Worm (Caenorhabditis elegans) whole organism, mixed stage, embryonic: ENCODE results near the gene Y51H4A.941.
"Not testable (repeated sequence)": the region's sequence is repeated elsewhere in the genome, so short reads cannot be mapped to it uniquely, and the experiment has no call there.

Experiments used
- M03D4.4 ChIP-seq: sonication (generic microtip); optimal IDR thresholded peaks from 2 replicates; lab custom pipeline; 2017; ENCODE audit warnings: mild to moderate bottlenecking, missing genetic modification characterization, missing compliant biosample characterization
- bed-3 ChIP-seq: fragments of 200-800 bp; sonication (Bioruptor generic); optimal IDR thresholded peaks from 3 replicates; lab custom pipeline; 2018; ENCODE audit warnings: mild to moderate bottlenecking, missing genetic modification characterization, moderate library complexity, missing compliant biosample characterization
- blmp-1 ChIP-seq: fragments of 150-350 bp; optimal IDR thresholded peaks from 2 replicates; lab custom pipeline; 2014; ENCODE audit warnings: missing biosample characterization, missing genetic modification characterization
- ceh-39 ChIP-seq: fragments of 150-350 bp; optimal IDR thresholded peaks from 2 replicates; lab custom pipeline; 2014; ENCODE audit warnings: missing biosample characterization, missing genetic modification characterization
- ceh-43 ChIP-seq: fragments of 200-800 bp; sonication (Bioruptor generic); optimal IDR thresholded peaks from 2 replicates; lab custom pipeline; 2018; ENCODE audit warnings: mild to moderate bottlenecking, missing genetic modification characterization, moderate library complexity, missing compliant biosample characterization
- ceh-83 ChIP-seq: fragments of 200-800 bp; sonication (Bioruptor generic); optimal IDR thresholded peaks from 2 replicates; lab custom pipeline; 2018; ENCODE audit warnings: mild to moderate bottlenecking, missing genetic modification characterization, missing compliant biosample characterization
- ces-1 ChIP-seq: fragments of 150-350 bp; optimal IDR thresholded peaks from 2 replicates; lab custom pipeline; 2014; ENCODE audit warnings: missing biosample characterization, missing genetic modification reagents, missing genetic modification characterization
- cnd-1 ChIP-seq: fragments of 200-800 bp; sonication (Bioruptor generic); optimal IDR thresholded peaks from 2 replicates; lab custom pipeline; 2018; ENCODE audit warnings: mild to moderate bottlenecking, missing genetic modification characterization, missing compliant biosample characterization
- drap-1 ChIP-seq: fragments of 200-800 bp; sonication (Bioruptor generic); optimal IDR thresholded peaks from 3 replicates; lab custom pipeline; 2018; ENCODE audit warnings: mild to moderate bottlenecking, missing genetic modification characterization, missing compliant biosample characterization
- elt-1 ChIP-seq: sonication (generic microtip); optimal IDR thresholded peaks from 2 replicates; lab custom pipeline; 2017; ENCODE audit warnings: missing genetic modification characterization, mild to moderate bottlenecking, missing compliant biosample characterization, antibody characterized with exemption, moderate library complexity, borderline replicate concordance; ENCODE audit not compliant: insufficient read depth
- flh-1 ChIP-seq: fragments of 200-800 bp; sonication (Bioruptor generic); optimal IDR thresholded peaks from 2 replicates; lab custom pipeline; 2018; ENCODE audit warnings: mild to moderate bottlenecking, missing genetic modification characterization, moderate library complexity, missing compliant biosample characterization
- ham-2 ChIP-seq: fragments of 200-800 bp; sonication (Bioruptor generic); optimal IDR thresholded peaks from 2 replicates; lab custom pipeline; 2018; ENCODE audit warnings: mild to moderate bottlenecking, missing genetic modification characterization, missing compliant biosample characterization
- lin-13 ChIP-seq: fragments of 150-350 bp; optimal IDR thresholded peaks from 2 replicates; lab custom pipeline; 2014; ENCODE audit warnings: missing biosample characterization, missing genetic modification characterization
- lin-32 ChIP-seq: fragments of 200-800 bp; sonication (Bioruptor generic); optimal IDR thresholded peaks from 2 replicates; lab custom pipeline; 2018; ENCODE audit warnings: mild to moderate bottlenecking, missing genetic modification characterization, missing compliant biosample characterization
- lsy-2 ChIP-seq: fragments of 150-350 bp; optimal IDR thresholded peaks from 2 replicates; lab custom pipeline; 2014; ENCODE audit warnings: missing biosample characterization, missing genetic modification characterization
- mab-5 ChIP-seq: fragments of 150-350 bp; optimal IDR thresholded peaks from 2 replicates; lab custom pipeline; 2014; ENCODE audit warnings: missing biosample characterization, missing genetic modification characterization
- mep-1 ChIP-seq: fragments of 150-350 bp; optimal IDR thresholded peaks from 2 replicates; lab custom pipeline; 2017; ENCODE audit warnings: missing biosample characterization, missing genetic modification reagents, missing genetic modification characterization, inconsistent platforms
- mls-2 ChIP-seq: sonication (generic microtip); optimal IDR thresholded peaks from 2 replicates; lab custom pipeline; 2016; ENCODE audit warnings: mild to moderate bottlenecking, missing genetic modification characterization, moderate library complexity, missing compliant biosample characterization
- nhr-12 ChIP-seq: fragments of 150-350 bp; optimal IDR thresholded peaks from 2 replicates; lab custom pipeline; 2014; ENCODE audit warnings: missing biosample characterization, missing genetic modification characterization
- nhr-237 ChIP-seq: fragments of 150-350 bp; optimal IDR thresholded peaks from 2 replicates; lab custom pipeline; 2014; ENCODE audit warnings: missing biosample characterization, missing genetic modification characterization
- nhr-28 ChIP-seq: fragments of 150-350 bp; optimal IDR thresholded peaks from 2 replicates; lab custom pipeline; 2014; ENCODE audit warnings: missing biosample characterization, missing genetic modification characterization
- nhr-76 ChIP-seq: sonication (generic microtip); optimal IDR thresholded peaks from 2 replicates; lab custom pipeline; 2017; ENCODE audit warnings: missing biosample characterization, missing genetic modification characterization
- pha-4 ChIP-seq: fragments of 150-350 bp; optimal IDR thresholded peaks from 2 replicates; lab custom pipeline; 2018; ENCODE audit warnings: missing biosample characterization, missing genetic modification reagents, missing genetic modification characterization
- sem-2 ChIP-seq: fragments of 200-800 bp; sonication (Bioruptor generic); optimal IDR thresholded peaks from 2 replicates; lab custom pipeline; 2018; ENCODE audit warnings: mild to moderate bottlenecking, missing genetic modification characterization, missing compliant biosample characterization
- snpc-4 ChIP-seq: fragments of 150-350 bp; optimal IDR thresholded peaks from 2 replicates; lab custom pipeline; 2014; ENCODE audit warnings: missing biosample characterization, missing genetic modification characterization
- sptf-1 ChIP-seq: sonication (generic microtip); optimal IDR thresholded peaks from 2 replicates; lab custom pipeline; 2017; ENCODE audit warnings: mild to moderate bottlenecking, missing genetic modification characterization, moderate library complexity, missing compliant biosample characterization
- tbx-8 ChIP-seq: fragments of 200-800 bp; sonication (Bioruptor generic); optimal IDR thresholded peaks from 2 replicates; lab custom pipeline; 2018; ENCODE audit warnings: mild to moderate bottlenecking, missing genetic modification characterization, moderate library complexity, missing compliant biosample characterization
- unc-39 ChIP-seq: fragments of 150-350 bp; optimal IDR thresholded peaks from 2 replicates; lab custom pipeline; 2014; ENCODE audit warnings: missing biosample characterization, missing genetic modification characterization
- unc-62 ChIP-seq: fragments of 150-350 bp; optimal IDR thresholded peaks from 2 replicates; lab custom pipeline; 2014; ENCODE audit warnings: missing biosample characterization, missing genetic modification reagents, missing genetic modification characterization
- ztf-11 ChIP-seq: fragments of 150-350 bp; optimal IDR thresholded peaks from 2 replicates; lab custom pipeline; 2014; ENCODE audit warnings: missing biosample characterization, missing genetic modification characterization

The Y51H4A.941 gene

DNA sequence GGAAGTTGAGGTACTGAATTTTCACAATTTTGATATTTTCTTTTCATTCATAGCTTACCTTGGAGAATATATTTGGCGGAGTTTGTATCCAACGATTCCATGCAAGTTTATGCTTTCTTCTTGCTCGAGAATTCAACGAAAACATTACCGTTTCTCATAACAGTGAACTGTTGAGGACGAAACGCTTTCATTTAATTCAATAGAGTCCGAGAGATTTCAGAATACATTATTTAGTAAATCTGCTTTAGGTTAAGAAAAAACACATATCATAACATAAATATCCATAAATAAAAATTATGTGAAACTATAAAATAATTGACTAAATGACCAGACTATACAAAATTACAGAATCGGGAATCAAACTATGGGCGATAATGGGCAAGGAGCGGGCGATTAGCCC, at the start of gene Y51H4A.941:
Gene Y51H4A.941, minus strand, starts transcription at position 101 of the 400 bp plus-strand sequence.
- no peak for TF ChIP-seq blmp-1 (tag; lab: Kevin White, UChicago)
- TF ChIP-seq ces-1 (GFP tag; lab: Kevin White, UChicago): no peak
- no peak for TF ChIP-seq ceh-39
- no peak for TF ChIP-seq tbx-8 (GFP tag; lab: Kevin White, UChicago)
- TF ChIP-seq unc-62: no peak
- no peak for TF ChIP-seq lin-32 (GFP tag; lab: Kevin White, UChicago)
- no peak for TF ChIP-seq ceh-43 (GFP tag; lab: Kevin White, UChicago)
- no peak for TF ChIP-seq pha-4 (tag; lab: Kevin White, UChicago)
- no peak for TF ChIP-seq ham-2 (GFP tag; lab: Kevin White, UChicago)
- no peak for TF ChIP-seq ceh-83 (GFP tag; lab: Kevin White, UChicago)
- no peak for TF ChIP-seq bed-3 (GFP tag; lab: Kevin White, UChicago)
- no peak for TF ChIP-seq flh-1 (GFP tag; lab: Kevin White, UChicago)
- no peak for TF ChIP-seq ztf-11

DNA sequence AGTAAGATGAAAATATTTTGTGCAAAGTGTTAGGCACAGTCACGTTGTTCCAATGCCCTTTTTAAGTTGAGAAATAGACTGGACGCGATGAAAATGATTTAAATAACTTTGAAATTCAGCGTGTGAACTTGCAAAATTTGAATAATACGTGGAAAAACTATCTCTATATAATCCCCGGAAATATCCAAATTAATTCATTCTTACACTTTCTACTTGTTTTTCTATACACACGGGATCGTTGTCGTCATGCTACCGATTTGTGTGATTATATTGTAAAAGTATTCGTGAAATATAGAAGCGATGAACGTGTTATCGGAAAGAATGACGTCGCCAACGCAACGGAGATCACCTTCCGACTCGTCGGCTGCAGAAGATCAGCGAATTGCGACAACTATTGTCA, 49.1 kb upstream of the Y51H4A.941 start, which contains the start of gene Y43D4A.1:
Gene Y43D4A.1, plus strand, starts transcription at position 301 of the 400 bp plus-strand sequence.
- TF ChIP-seq M03D4.4 (tag; lab: Kevin White, UChicago): no peak
- TF ChIP-seq nhr-237 (tag; lab: Kevin White, UChicago): no peak

DNA sequence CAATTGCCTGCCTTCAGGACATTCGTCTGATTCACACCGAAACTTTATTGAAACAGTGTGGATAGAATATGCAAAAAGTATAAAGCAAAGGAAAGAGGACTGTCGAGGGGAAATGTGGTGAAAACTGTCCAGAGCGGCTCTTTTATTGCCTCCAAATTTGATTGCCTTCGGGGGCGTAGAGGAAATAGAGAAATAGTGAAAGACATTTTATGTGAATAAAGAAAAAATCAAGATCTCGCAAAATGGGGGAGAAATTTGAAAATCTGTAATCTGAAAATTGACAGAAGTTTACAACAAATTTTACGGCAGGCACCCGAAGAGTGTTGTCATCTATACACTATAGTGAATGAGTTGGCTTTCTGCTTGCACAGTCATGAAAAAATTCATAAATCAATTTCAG, 46.3 kb upstream of the Y51H4A.941 start, which contains the start of gene Y51H4A.24:
Gene Y51H4A.24, minus strand, starts transcription at position 101 of the 400 bp plus-strand sequence.
- TF ChIP-seq lin-13 (tag; lab: Kevin White, UChicago) (no peak), ceh-39 (no peak), lin-32 (GFP tag; lab: Kevin White, UChicago) (no peak), mls-2 (tag; lab: Kevin White, UChicago) (no peak), flh-1 (GFP tag; lab: Kevin White, UChicago) (no peak), drap-1 (GFP tag; lab: Kevin White, UChicago) (no peak), ham-2 (GFP tag; lab: Kevin White, UChicago) (no peak)

DNA sequence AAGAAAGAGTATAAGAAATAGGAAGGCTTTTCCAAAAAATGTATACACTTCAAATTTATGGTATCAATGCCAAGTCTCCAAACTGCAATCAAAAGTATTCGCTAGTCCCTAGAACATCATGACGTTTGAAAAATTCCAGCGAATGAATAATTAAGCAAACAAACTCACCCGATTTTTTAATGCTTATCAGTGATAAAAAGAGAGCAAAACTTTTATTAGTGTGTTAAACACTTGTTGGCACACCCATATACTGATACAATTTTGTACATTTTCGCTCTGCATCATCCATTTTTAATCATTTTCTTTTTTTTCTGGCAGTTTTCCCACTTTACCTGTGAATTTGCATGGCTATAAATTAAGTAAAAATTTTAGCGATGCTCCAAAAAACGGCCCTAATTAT, 41.5 kb upstream of the Y51H4A.941 start, which contains the start of gene Y51H4A.25:
Gene Y51H4A.25, plus strand, starts transcription at position 373 of the 400 bp plus-strand sequence.
- TF ChIP-seq nhr-237 (tag; lab: Kevin White, UChicago) (no peak), nhr-28 (no peak), lin-13 (tag; lab: Kevin White, UChicago) (no peak), elt-1 (no peak), bed-3 (GFP tag; lab: Kevin White, UChicago) (no peak), lsy-2 (tag; lab: Kevin White, UChicago) (no peak), mep-1 (no peak), ham-2 (GFP tag; lab: Kevin White, UChicago) (no peak), unc-39 (tag; lab: Kevin White, UChicago) (no peak), mls-2 (tag; lab: Kevin White, UChicago) (no peak), pha-4 (tag; lab: Kevin White, UChicago) (no peak), sem-2 (GFP tag; lab: Kevin White, UChicago) (no peak), blmp-1 (tag; lab: Kevin White, UChicago) (no peak), ceh-83 (GFP tag; lab: Kevin White, UChicago) (no peak), nhr-12 (no peak), mab-5 (no peak), unc-62 (no peak), ztf-11 (no peak), lin-32 (GFP tag; lab: Kevin White, UChicago) (no peak)

DNA sequence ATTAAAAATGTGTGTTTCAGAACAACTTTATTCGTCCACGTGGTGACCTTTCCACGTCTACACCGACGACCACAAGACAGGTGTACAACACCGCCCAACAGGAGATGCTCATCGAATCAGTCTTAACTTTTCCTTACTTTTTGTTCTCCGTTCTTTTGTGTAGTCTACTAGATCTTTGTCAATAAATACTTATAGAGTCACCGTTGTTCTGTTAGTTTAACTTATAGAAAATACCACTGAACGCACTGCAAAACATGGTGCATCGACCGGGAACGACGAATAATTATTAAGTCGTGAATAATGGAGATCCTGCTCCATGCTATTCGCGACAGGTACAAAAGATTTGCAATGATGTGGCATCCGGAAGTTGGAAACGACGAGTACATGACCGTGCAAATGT, 28.1 kb upstream of the Y51H4A.941 start, which contains the start of gene Y51H4A.23:
Gene Y51H4A.23, plus strand, starts transcription at position 301 of the 400 bp plus-strand sequence.
- not testable (repeated sequence) for TF ChIP-seq cnd-1 (tag; lab: Kevin White, UChicago); mep-1; drap-1 (GFP tag; lab: Kevin White, UChicago)

DNA sequence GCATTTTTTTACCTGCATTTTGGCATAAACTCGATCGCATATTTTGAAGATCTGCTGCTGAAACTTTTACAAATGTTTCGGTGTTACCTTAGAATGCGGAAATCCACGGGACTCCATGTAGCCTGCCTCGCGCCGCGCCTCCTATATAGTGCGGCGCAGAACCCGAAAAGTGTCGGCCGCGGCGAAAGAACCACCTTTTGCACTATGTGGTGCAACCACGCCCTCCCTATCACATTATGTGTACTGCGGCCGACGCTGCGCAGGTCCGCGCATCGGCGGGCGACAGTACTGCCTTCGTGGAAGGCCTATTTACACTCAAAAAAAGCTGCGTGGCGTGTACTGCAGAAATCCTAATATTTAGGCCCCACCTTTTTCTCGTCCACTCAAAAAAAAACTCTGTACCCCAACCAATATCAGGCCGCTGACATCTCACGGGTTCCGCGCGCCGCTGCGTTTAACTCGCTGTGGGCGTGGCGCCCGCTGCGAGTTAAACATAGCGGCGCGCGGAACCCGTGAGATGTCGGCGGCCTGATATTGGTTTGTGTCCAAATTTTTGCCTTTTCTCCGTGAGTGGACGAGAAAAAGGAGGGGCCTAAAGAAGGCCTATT, 27.6 kb upstream of the Y51H4A.941 start:
- TF ChIP-seq lin-13 (tag; lab: Kevin White, UChicago): no peak
- TF ChIP-seq flh-1 (GFP tag; lab: Kevin White, UChicago): no peak
- TF ChIP-seq snpc-4 (tag; lab: Kevin White, UChicago): no peak
- no peak for TF ChIP-seq M03D4.4 (tag; lab: Kevin White, UChicago)
- no peak for TF ChIP-seq sptf-1 (tag; lab: Kevin White, UChicago)
- TF ChIP-seq mab-5: no peak
- TF ChIP-seq lsy-2 (tag; lab: Kevin White, UChicago): no peak
- TF ChIP-seq sem-2 (GFP tag; lab: Kevin White, UChicago): no peak
- no peak for TF ChIP-seq ceh-39
- TF ChIP-seq nhr-76 (tag; lab: Kevin White, UChicago): no peak
- no peak for TF ChIP-seq pha-4 (tag; lab: Kevin White, UChicago)
- no peak for TF ChIP-seq unc-39 (tag; lab: Kevin White, UChicago)
- TF ChIP-seq nhr-28: no peak
- no peak for TF ChIP-seq ces-1 (GFP tag; lab: Kevin White, UChicago)
- TF ChIP-seq mep-1: no peak
- no peak for TF ChIP-seq cnd-1 (tag; lab: Kevin White, UChicago)
- no peak for TF ChIP-seq bed-3 (GFP tag; lab: Kevin White, UChicago)
- TF ChIP-seq tbx-8 (GFP tag; lab: Kevin White, UChicago): no peak
- no peak for TF ChIP-seq drap-1 (GFP tag; lab: Kevin White, UChicago)
